Worm (Caenorhabditis elegans) whole organism, midembryonic: ENCODE data around the gene twk-20.

Experiments
- T22C8.4 ChIP-seq: fragments of 200-800 bp; sonication (Bioruptor generic); IDR thresholded peaks from 2 replicates; pipeline ENCODE4 v1.3.6; 2022; ENCODE audit warnings: missing genetic modification characterization, missing compliant biosample characterization
- cog-1 ChIP-seq: sonication (generic microtip); optimal IDR thresholded peaks from 2 replicates; lab custom pipeline; 2016; ENCODE audit warnings: missing genetic modification characterization, missing compliant biosample characterization
- flt-1 ChIP-seq: fragments of 200-800 bp; sonication (Bioruptor generic); IDR thresholded peaks from 2 replicates; pipeline ENCODE4 v1.3.6; 2022; ENCODE audit warnings: missing genetic modification characterization, missing compliant biosample characterization
- klf-2 ChIP-seq: fragments of 200-800 bp; sonication (Bioruptor generic); conservative IDR thresholded peaks from 2 replicates; pipeline ENCODE4 v1.3.6; 2022; ENCODE audit warnings: missing genetic modification reagents, missing genetic modification characterization, missing compliant biosample characterization
- med-1 ChIP-seq: sonication (generic microtip); optimal IDR thresholded peaks from 2 replicates; lab custom pipeline; 2017; ENCODE audit warnings: missing genetic modification characterization, mild to moderate bottlenecking, missing compliant biosample characterization, antibody characterized with exemption, missing genetic modification reagents; ENCODE audit not compliant: insufficient read depth
- ref-1 ChIP-seq: fragments of 200-800 bp; sonication (Bioruptor generic); conservative IDR thresholded peaks from 2 replicates; pipeline ENCODE4 v1.3.6; 2022; ENCODE audit warnings: missing genetic modification reagents, missing genetic modification characterization, missing compliant biosample characterization
- tab-1 ChIP-seq: fragments of 200-800 bp; sonication (Bioruptor generic); IDR thresholded peaks from 2 replicates; pipeline ENCODE4 v1.3.6; 2022; ENCODE audit warnings: missing genetic modification characterization, missing compliant biosample characterization
- ztf-23 ChIP-seq: fragments of 200-800 bp; sonication (Bioruptor generic); IDR thresholded peaks from 2 replicates; pipeline ENCODE4 v1.3.6; 2022; ENCODE audit warnings: missing genetic modification reagents, missing genetic modification characterization, missing compliant biosample characterization
- ztf-29 ChIP-seq: fragments of 200-800 bp; sonication (Bioruptor generic); IDR thresholded peaks from 2 replicates; pipeline ENCODE4 v1.3.6; 2022; ENCODE audit warnings: missing genetic modification reagents, missing genetic modification characterization, missing compliant biosample characterization

twk-20 gene

DNA sequence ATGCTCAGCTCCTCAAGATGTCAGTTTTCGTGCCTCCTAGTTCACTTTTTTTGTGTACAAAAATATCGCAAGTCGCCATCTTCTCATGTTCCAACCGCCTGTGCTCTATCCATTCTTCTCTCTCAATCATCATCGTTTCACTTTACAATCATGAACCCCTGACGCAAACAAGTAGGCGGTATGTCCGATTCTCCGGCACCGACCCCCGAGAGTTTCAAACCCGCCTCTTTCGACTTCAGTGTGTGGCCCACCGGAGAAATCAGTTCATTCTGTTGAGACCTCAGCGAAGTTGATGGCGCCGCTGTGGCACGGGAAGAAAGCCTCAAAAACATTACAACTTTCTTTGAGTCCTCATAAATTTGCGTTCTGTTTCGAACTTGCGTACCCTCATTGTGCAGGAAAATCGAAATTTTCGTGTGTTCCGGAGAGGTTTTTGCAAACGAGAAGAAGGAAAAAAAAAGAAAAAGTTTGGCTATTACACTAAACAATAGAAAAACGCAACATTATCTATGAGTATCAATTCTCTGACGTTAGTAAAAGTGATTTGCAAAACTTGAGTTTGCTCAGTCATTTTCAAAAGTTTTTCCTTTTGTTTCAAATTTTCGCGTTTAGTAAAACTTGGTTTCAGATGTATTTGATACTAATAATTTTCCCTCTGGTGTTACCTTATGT is 34.6 kb upstream of the twk-20 start, which contains the start of gene F54B11.9:
TSS of gene F54B11.9 (plus strand) at position 622 of the 672 bp plus-strand sequence.
- TF ChIP-seq T22C8.4 (GFP tag; lab: Robert Waterston, UW), result no peak

DNA sequence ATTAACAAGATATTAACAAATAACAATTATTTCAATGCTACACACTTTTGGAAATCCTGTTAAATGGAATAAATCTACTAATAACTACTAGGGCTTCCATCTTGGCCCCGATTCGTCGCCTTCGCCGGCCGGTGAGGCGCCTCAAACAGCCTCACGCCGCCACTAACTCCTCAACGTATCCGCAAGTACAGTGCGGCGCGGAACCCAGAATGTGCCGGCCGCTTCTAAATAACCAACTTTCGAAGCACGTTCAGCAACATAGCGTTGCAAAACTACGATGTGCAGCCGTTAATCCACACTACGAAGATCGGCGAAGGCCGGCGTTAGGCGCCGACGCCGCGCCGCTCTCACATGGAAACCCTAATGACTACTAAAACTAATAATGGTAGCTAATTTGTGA is 33.8 kb upstream of the twk-20 start:
- no peak for TF ChIP-seq flt-1
- TF ChIP-seq ztf-29, result no peak
- TF ChIP-seq tab-1 (GFP tag; lab: Robert Waterston, UW), result no peak
- no peak for TF ChIP-seq T22C8.4 (GFP tag; lab: Robert Waterston, UW)
- no peak for TF ChIP-seq med-1 (GFP tag; lab: Kevin White, UChicago)
- TF ChIP-seq cog-1, result no peak
- no peak for TF ChIP-seq ref-1
- no peak for TF ChIP-seq ztf-23
- no peak for TF ChIP-seq klf-2 (GFP tag; lab: Robert Waterston, UW)

DNA sequence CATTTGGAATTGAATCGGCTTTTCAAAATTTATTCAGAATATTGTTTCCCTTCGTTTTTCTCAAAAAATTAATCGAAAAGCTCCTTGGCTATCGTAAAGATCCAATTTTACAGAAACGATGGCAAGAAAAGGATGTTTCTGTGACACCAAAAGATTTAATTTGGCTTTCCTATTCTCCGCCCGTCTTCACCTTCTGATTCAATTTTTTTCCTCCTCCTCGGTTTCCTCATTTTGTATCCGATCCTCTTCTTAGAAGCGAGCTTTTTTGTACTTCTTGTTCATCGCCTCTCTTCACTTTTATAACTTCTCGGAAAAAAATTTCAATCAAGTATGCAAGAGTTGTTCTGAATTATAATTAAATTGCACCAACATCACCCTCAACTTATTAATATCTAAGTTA is 29.6 kb upstream of the twk-20 start:
- TF ChIP-seq ztf-23, result no peak
- TF ChIP-seq med-1 (GFP tag; lab: Kevin White, UChicago), result no peak
- no peak for TF ChIP-seq flt-1
- TF ChIP-seq ref-1, result no peak
- no peak for TF ChIP-seq ztf-29
- no peak for TF ChIP-seq T22C8.4 (GFP tag; lab: Robert Waterston, UW)
- TF ChIP-seq tab-1 (GFP tag; lab: Robert Waterston, UW), result no peak
- TF ChIP-seq klf-2 (GFP tag; lab: Robert Waterston, UW), result no peak

DNA sequence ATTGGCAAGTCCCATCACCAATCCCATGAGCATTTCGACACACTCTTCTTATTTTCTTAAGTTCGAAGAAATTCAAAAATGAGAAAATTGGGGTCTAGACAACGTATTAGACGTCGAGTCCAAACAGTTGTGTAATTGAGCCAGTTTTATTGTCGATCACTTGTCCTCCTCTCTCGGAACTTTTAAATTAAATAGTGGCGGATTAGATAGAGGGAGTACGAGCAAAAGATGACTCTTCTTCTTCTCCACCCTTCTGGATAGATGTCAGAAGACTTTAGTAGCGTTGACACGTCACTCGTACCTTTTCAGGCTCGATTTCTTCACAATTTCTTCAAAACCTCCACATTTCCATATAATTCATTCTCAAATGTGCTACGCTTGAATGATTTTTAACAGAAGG is 24.5 kb upstream of the twk-20 start:
- TF ChIP-seq cog-1, result no peak
- TF ChIP-seq ztf-29, result no peak
- TF ChIP-seq ref-1, result no peak
- no peak for TF ChIP-seq flt-1
- TF ChIP-seq med-1 (GFP tag; lab: Kevin White, UChicago), result no peak
- no peak for TF ChIP-seq T22C8.4 (GFP tag; lab: Robert Waterston, UW)
- TF ChIP-seq klf-2 (GFP tag; lab: Robert Waterston, UW), result no peak
- no peak for TF ChIP-seq tab-1 (GFP tag; lab: Robert Waterston, UW)
- TF ChIP-seq ztf-23, result no peak

DNA sequence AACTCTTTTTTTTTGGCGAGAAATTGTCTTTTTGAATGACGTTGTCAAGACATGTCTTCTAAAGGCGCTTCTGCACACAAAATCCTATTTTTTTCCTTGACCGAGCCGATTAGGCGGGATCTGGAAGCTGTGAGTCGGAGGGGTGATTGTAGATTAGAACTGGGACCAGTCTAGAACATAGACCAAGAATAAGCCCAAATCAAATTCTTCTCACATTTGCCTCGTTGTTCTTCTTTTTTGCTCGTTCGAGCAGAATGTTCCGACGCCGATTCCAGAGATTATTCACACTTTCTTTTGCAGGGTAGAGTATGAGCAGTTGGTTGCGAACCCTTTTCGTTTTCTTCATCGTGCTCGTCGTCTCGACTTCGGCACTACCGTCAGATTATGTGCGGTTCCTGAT is 21.1 kb upstream of the twk-20 start, which contains the start of gene nlp-53:
TSS of gene nlp-53 (plus strand) at position 301 of the 400 bp plus-strand sequence.
- TF ChIP-seq T22C8.4 (GFP tag; lab: Robert Waterston, UW) (no peak), ztf-23 (no peak), cog-1 (no peak), ztf-29 (no peak), ref-1 (no peak), klf-2 (GFP tag; lab: Robert Waterston, UW) (no peak), tab-1 (GFP tag; lab: Robert Waterston, UW) (no peak)

DNA sequence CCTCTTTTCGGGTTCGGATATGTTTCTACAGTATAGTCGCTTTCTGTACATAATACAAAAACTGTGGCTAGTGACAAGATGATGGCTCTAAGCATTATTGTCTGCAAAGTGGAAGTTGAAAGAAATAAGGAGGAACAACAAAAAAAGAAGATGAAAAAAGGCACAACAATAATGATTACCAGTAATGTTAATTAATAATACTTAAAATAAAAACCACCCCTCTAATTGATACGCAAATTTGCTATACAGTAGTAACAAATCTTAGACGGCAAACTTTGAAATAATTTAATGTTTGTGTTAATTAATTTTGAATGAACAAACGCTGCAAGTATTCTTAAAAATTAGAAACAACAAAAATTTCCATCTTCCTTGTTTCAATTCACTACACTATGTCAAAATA is 18.0 kb upstream of the twk-20 start, which contains the start of gene Y12A6A.1:
TSS of gene Y12A6A.1 (minus strand) at position 101 of the 400 bp plus-strand sequence.
- TF ChIP-seq flt-1, result no peak

DNA sequence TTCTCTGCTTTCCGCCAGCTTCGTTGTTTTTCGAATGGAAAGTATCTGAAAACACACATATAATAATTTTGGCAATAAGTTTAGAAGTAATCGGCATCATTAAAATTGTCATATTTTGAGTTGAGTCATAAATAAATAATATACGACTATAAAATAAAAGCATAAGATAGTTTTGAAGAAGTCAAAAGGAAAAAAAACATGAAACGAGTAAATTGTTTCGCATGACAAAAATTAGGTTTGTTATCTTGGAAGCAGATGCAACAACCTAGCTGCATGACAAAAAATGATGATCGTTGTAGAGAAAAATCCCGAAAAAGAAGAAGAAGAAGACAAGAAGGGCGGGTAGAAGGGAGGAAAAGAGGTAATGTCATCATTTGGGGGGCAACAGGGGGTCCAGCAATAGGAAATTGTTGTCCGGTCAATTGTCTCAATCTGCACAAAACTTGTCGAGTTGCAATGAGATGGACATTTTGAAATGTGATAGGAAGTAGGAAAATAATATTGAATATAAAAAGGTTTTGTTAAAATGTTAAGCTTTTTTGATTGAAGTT is 8.5 kb upstream of the twk-20 start, which contains the start of gene nlg-1:
TSS of gene nlg-1 (minus strand) at position 51 of the 551 bp plus-strand sequence.
- no peak for TF ChIP-seq T22C8.4 (GFP tag; lab: Robert Waterston, UW)
- no peak for TF ChIP-seq med-1 (GFP tag; lab: Kevin White, UChicago)
- TF ChIP-seq ref-1, result no peak
- no peak for TF ChIP-seq ztf-23
- TF ChIP-seq ztf-29, result no peak
- no peak for TF ChIP-seq klf-2 (GFP tag; lab: Robert Waterston, UW)
- TF ChIP-seq tab-1 (GFP tag; lab: Robert Waterston, UW), result no peak
- TF ChIP-seq cog-1, result no peak
- TF ChIP-seq flt-1, result no peak

DNA sequence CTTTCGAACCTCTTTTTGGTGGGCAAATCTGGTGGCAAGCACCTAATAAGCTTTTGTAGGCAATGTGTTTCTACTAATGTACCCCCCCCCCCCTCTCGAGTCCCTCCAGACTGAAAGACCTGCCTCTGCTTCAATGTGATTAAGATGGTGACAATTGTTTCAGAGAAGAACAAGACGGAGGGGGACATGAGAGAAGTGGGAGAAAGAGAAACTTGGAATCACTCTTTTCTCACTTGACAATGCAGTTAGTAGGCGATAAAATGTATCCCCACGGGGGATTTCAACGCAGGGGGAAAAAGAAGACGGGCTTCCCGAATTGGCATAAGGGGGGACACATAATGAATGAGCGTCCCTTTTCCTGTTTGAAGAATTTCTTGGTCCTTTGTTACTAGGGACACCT is 7.4 kb upstream of the twk-20 start:
- no peak for TF ChIP-seq klf-2 (GFP tag; lab: Robert Waterston, UW)
- no peak for TF ChIP-seq ztf-23
- no peak for TF ChIP-seq ztf-29
- TF ChIP-seq med-1 (GFP tag; lab: Kevin White, UChicago), result no peak
- TF ChIP-seq ref-1, result no peak
- no peak for TF ChIP-seq flt-1

DNA sequence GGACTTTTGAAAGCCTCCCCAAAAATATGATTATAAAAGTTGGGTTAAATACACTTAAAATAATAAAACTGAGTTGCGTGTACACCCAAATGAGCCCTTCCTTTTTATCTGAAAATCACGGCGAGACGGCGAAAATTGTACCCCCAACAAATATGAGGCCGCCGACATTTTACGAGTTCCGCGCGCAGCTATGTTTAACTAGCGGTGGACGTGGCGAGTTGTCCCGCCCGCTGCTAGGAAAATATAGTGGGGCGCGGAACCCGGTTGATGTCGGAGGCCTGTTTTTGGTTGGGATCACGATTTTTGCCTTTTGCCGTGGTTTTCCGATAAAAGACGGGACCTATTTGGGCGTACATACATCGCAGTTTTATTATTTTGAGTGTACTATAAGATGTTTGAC is 6.6 kb upstream of the twk-20 start:
- TF ChIP-seq ref-1, result no peak
- no peak for TF ChIP-seq ztf-23
- no peak for TF ChIP-seq klf-2 (GFP tag; lab: Robert Waterston, UW)
- TF ChIP-seq cog-1, result no peak
- TF ChIP-seq flt-1, result no peak
- TF ChIP-seq ztf-29, result no peak
- TF ChIP-seq tab-1 (GFP tag; lab: Robert Waterston, UW), result no peak
- TF ChIP-seq T22C8.4 (GFP tag; lab: Robert Waterston, UW), result no peak

DNA sequence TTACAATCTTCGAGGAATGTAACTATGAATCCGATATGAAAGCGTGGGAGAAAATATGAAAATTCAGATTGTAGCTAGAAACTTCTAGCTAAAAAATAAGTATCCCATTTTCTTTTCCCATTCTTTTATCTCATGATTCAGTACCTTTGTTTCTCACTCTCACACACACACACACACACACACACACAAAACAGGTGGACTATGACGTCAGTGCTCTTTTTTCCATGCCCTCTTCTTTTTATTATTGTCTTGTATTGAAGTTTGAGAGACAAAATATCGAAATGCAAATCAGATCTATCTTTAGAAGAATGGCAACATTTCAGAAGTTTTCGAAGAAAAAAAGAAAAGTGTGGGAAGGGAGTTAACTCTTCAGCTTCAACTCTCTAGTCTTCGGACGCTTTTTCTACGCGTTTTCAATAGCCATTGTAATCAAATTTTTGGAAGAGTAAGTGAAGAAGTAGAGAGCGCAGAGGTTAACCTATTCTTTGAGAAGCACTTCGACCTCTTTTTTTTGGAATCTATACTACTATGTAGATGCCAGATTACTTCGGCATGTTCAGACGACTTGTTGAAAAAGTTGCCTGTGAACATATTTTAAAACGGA is 5.7 kb upstream of the twk-20 start:
- no peak for TF ChIP-seq ztf-23

DNA sequence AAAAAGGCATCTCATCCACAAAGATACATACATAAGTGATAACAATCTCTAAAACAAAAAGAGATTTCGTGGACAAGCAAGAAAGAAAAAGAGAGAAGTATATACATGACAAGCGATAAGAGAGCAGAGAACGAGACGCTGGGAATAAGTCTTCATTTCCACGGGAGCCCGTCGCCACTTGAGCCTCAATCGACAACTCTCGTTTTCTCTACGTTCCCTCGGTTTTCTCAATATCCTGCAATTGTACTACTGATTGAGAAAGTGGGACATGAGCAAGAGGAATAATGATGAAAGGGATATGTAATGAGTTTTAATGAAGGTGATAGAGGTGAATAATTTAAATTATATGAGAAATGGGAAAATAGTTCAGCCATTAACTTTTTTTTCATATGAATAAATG is 2.2 kb upstream of the twk-20 start:
- TF ChIP-seq cog-1, result no peak
- no peak for TF ChIP-seq T22C8.4 (GFP tag; lab: Robert Waterston, UW)
- TF ChIP-seq klf-2 (GFP tag; lab: Robert Waterston, UW), result no peak
- TF ChIP-seq ref-1, result no peak
- no peak for TF ChIP-seq flt-1
- no peak for TF ChIP-seq med-1 (GFP tag; lab: Kevin White, UChicago)
- no peak for TF ChIP-seq ztf-23
- TF ChIP-seq ztf-29, result no peak
- no peak for TF ChIP-seq tab-1 (GFP tag; lab: Robert Waterston, UW)
